Worm (Caenorhabditis elegans): ENCODE results near the gene C53D6.4.

The C53D6.4 gene

ce11 chrIV:8974543-8975330 lies 46.0 kb downstream of the C53D6.4 start:
- TF ChIP-seq R02D3.7 (tag; optimal IDR thresholded peaks at IDR 0.05), result no peak
- TF ChIP-seq lin-39 (tag; optimal IDR thresholded peaks at IDR 0.05), result no peak
- TF ChIP-seq nfya-1 (tag; optimal IDR thresholded peaks at IDR 0.05; ENCODE audit: insufficient read depth), result peak; percentile 30
- TF ChIP-seq nhr-77 (tag; optimal IDR thresholded peaks at IDR 0.05), result no peak
- TF ChIP-seq ceh-16 (tag; optimal IDR thresholded peaks at IDR 0.05), result no peak
- TF ChIP-seq fos-1 (tag; optimal IDR thresholded peaks at IDR 0.05), result no peak
- no peak for TF ChIP-seq skn-1 (tag; optimal IDR thresholded peaks at IDR 0.05)
- no peak for TF ChIP-seq nhr-76 (tag; optimal IDR thresholded peaks at IDR 0.05)

- TF ChIP-seq nhr-43 (tag; optimal IDR thresholded peaks at IDR 0.05; ENCODE audit: poor library complexity, severe bottlenecking) (peak; percentile 92), egl-5 (tag; optimal IDR thresholded peaks at IDR 0.05) (no peak), R02D3.7 (tag; optimal IDR thresholded peaks at IDR 0.05) (no peak), lin-15B (tag; optimal IDR thresholded peaks at IDR 0.05) (peak; percentile 71), egl-27 (tag; optimal IDR thresholded peaks at IDR 0.05) (no peak), ceh-28 (tag; optimal IDR thresholded peaks at IDR 0.05) (no peak), ceh-9 (tag; optimal IDR thresholded peaks at IDR 0.05) (no peak), tbx-2 (tag; optimal IDR thresholded peaks at IDR 0.05) (peak; percentile 24), nhr-23 (tag; optimal IDR thresholded peaks at IDR 0.05) (peak; percentile 60), nfya-1 (tag; optimal IDR thresholded peaks at IDR 0.05; ENCODE audit: insufficient read depth) (peak; percentile 39), pha-4 (tag; optimal IDR thresholded peaks at IDR 0.05) (peak; percentile 72), nhr-25 (tag; optimal IDR thresholded peaks at IDR 0.05) (peak; percentile 52), fkh-10 (GFP tag; optimal IDR thresholded peaks at IDR 0.05) (no peak), unc-62 (GFP tag; optimal IDR thresholded peaks at IDR 0.05) (no peak), snpc-4 (tag; optimal IDR thresholded peaks at IDR 0.05) (peak; percentile 74), lsy-12 (tag; optimal IDR thresholded peaks at IDR 0.05) (peak; percentile 63), eor-1 (tag; optimal IDR thresholded peaks at IDR 0.05) (peak in 1 of 2 experiments; percentile 27), elt-2 (tag; optimal IDR thresholded peaks at IDR 0.05) (peak; percentile 55), nhr-77 (tag; optimal IDR thresholded peaks at IDR 0.05) (no peak), ama-1 (optimal IDR thresholded peaks at IDR 0.05) (no peak), lin-39 (tag; optimal IDR thresholded peaks at IDR 0.05) (no peak), mml-1 (tag; optimal IDR thresholded peaks at IDR 0.05) (no peak), hmg-11 (tag; optimal IDR thresholded peaks at IDR 0.05) (peak; percentile 32), nhr-28 (tag; optimal IDR thresholded peaks at IDR 0.05) (no peak)
Observed at ce11 chrIV:8973249-8973958, 47.3 kb downstream of the C53D6.4 start, which contains the start of gene C53B4.3. Gene C53B4.3 (minus strand): TSS chrIV:8973712.

Measured in whole organism, L3 larva.